Worm (Caenorhabditis elegans): ENCODE results near the gene cpg-23.

The cpg-23 gene

DNA sequence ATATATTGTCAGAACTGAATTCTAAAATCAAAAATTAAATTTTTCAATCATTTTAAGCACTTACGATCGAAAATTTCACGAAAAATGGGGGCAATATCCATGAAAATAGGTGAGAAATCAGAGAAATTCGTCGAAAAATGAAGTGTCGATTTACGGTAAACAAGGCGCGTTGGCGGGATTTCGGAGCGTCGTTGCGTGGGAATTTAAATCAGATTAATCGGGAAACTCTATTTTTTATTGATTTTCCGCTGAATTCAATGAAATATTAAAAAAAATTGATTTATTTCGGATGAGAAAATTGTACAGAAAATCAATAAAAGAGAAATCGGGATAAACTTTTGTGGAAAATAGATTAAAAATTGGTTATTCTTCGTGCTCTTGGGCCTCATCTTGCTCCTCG is 21.3 kb upstream of the cpg-23 start, which contains the start of gene Y39B6A.13:
Gene Y39B6A.13, minus strand, starts transcription at position 166 of the 400 bp plus-strand sequence.
- no peak for TF ChIP-seq hmg-4 (GFP tag; optimal IDR thresholded peaks at IDR 0.05)
- TF ChIP-seq sea-1 (GFP tag; conservative IDR thresholded peaks at IDR 0.05) = no peak
- no peak for TF ChIP-seq hnd-1 (tag; optimal IDR thresholded peaks at IDR 0.05)
- TF ChIP-seq ama-1 (optimal IDR thresholded peaks at IDR 0.05) = no peak

DNA sequence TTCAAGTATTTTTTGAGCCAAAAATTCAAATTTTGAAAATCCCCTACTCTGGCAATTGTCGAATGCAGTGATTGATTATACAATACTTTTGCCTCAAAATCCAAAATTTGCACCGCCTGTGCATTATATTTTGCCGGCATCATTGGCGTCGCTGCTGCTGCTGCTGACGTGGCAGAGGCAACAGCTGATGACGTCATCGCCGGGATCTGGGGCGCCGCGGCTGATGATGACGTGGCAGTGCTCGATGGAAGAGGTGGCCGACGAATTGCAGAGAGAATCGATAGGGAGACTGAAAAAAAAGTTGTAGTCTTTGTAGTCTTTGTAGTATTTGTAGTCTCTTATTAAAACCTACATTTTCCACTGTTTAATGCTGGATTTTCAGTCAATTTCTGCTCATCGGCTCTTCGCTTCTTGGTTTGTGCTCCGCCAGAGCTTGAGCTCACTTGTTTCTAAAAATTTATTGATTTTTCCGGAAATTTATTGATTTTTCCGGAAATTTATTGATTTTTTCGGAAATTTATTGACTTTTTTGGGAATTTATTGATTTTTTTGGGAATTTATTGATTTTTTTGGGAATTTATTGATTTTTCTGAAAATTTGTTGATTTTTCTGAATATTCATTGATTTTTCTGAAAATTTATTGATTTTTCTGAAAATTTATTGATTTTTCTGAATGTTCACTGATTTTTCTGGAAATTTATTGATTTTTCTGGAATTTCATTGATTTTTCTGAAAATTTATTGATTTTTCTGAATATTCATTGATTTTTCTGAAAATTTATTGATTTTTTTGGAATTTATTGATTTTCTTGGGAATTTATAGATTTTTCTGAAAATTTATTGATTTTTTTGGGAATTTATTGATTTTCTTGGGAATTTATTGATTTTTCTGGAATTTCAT is 19.6 kb upstream of the cpg-23 start:
- TF ChIP-seq ceh-36 (tag; optimal IDR thresholded peaks at IDR 0.05) = no peak
- TF ChIP-seq B0310.2 (tag; optimal IDR thresholded peaks at IDR 0.05) = no peak
- no peak for TF ChIP-seq ama-1 (optimal IDR thresholded peaks at IDR 0.05)
- no peak for TF ChIP-seq ceh-13 (GFP tag; optimal IDR thresholded peaks at IDR 0.05)
- no peak for TF ChIP-seq hmg-4 (GFP tag; optimal IDR thresholded peaks at IDR 0.05)

DNA sequence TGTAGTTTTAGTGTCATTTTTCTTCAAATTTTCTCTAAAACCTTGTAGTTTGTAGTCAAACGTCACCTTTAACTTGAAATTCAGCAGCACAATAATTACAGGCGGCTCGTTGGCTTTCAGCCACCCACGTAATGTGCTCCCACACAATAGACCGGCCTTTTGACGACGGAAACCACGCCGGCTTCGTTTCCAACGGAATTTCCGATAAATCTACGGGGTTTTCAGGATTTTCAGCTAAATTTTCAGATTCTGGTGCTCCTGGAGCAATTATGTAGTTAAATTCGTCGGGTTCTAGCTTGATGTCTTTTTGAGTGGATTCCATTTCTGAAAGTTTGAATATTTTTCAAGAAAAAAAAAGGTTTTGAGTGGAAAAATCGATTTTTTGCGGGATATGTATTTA is 16.0 kb upstream of the cpg-23 start, which contains the start of gene bed-1:
Gene bed-1, minus strand, starts transcription at position 337 of the 400 bp plus-strand sequence.
- TF ChIP-seq scrt-1 (GFP tag; IDR thresholded peaks at IDR 0.05) (no peak), ceh-36 (tag; optimal IDR thresholded peaks at IDR 0.05) (no peak), ama-1 (optimal IDR thresholded peaks at IDR 0.05) (no peak), F13C5.2 (tag; optimal IDR thresholded peaks at IDR 0.05) (no peak), pes-1 (GFP tag; IDR thresholded peaks at IDR 0.05) (no peak), tbx-37 (GFP tag; conservative IDR thresholded peaks at IDR 0.05) (no peak), aly-1 (tag; optimal IDR thresholded peaks at IDR 0.05) (no peak)

DNA sequence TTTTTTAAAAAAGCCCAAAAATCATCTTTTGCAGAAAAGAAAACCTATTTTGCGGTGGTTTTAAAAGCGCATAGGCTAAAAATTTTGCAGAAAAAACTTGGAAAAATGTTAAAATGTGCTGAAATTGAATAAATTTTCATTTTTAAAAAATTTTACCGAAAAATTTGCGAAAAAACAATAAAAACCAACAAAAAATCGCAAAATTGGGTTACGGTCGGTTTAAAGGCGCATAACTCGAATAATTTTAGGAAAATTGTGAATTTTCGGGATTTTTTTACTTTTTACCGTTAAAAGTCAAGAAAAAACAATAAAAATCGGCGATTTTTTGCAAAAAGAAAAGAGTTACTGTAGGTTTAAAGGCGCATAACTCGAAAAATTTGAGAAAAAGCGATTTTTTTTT is 15.3 kb upstream of the cpg-23 start:
- TF ChIP-seq sea-1 (GFP tag; conservative IDR thresholded peaks at IDR 0.05) = no peak
- TF ChIP-seq tbx-11 (GFP tag; IDR thresholded peaks at IDR 0.05) = no peak
- no peak for TF ChIP-seq ets-7 (tag; optimal IDR thresholded peaks at IDR 0.05)
- no peak for TF ChIP-seq F13C5.2 (tag; optimal IDR thresholded peaks at IDR 0.05)

- TF ChIP-seq aly-1 (tag; optimal IDR thresholded peaks at IDR 0.05) = peak; percentile 36
- TF ChIP-seq hmg-4 (GFP tag; optimal IDR thresholded peaks at IDR 0.05) = peak; percentile 85
- TF ChIP-seq F13C5.2 (tag; optimal IDR thresholded peaks at IDR 0.05) = peak; percentile 79
- TF ChIP-seq hnd-1 (tag; optimal IDR thresholded peaks at IDR 0.05) = peak; percentile 57
- TF ChIP-seq tbx-11 (GFP tag; IDR thresholded peaks at IDR 0.05) = peak; percentile 84
- TF ChIP-seq B0310.2 (tag; optimal IDR thresholded peaks at IDR 0.05) = peak; percentile 85
- peak; percentile 89 for TF ChIP-seq scrt-1 (GFP tag; IDR thresholded peaks at IDR 0.05)
- no peak for TF ChIP-seq ets-7 (tag; optimal IDR thresholded peaks at IDR 0.05)
- peak; percentile 81 for TF ChIP-seq ceh-36 (tag; optimal IDR thresholded peaks at IDR 0.05)
- TF ChIP-seq ama-1 (optimal IDR thresholded peaks at IDR 0.05) = no peak
- peak; percentile 92 for TF ChIP-seq flt-1 (GFP tag; IDR thresholded peaks at IDR 0.05)
- TF ChIP-seq tra-4 (tag; optimal IDR thresholded peaks at IDR 0.05) = peak; percentile 47
- TF ChIP-seq pes-1 (GFP tag; IDR thresholded peaks at IDR 0.05) = peak; percentile 92
- peak; percentile 72 for TF ChIP-seq ceh-13 (GFP tag; optimal IDR thresholded peaks at IDR 0.05)
- TF ChIP-seq hmbx-1 (tag; optimal IDR thresholded peaks at IDR 0.05) = peak; percentile 57
- peak; percentile 92 for TF ChIP-seq sea-1 (GFP tag; conservative IDR thresholded peaks at IDR 0.05)
- peak; percentile 90 for TF ChIP-seq tbx-37 (GFP tag; conservative IDR thresholded peaks at IDR 0.05)
Observed at ce11 chrV:19125812-19126211, 14.8 kb upstream of the cpg-23 start.

ce11 chrV:19127225-19127624 is 13.4 kb upstream of the cpg-23 start, which contains the start of gene dyf-17:
dyf-17 (plus strand) TSS chrV:19127525.
- TF ChIP-seq ets-7 (tag; optimal IDR thresholded peaks at IDR 0.05) (no peak), scrt-1 (GFP tag; IDR thresholded peaks at IDR 0.05) (no peak), F13C5.2 (tag; optimal IDR thresholded peaks at IDR 0.05) (no peak), sea-1 (GFP tag; conservative IDR thresholded peaks at IDR 0.05) (no peak), hnd-1 (tag; optimal IDR thresholded peaks at IDR 0.05) (no peak), flt-1 (GFP tag; IDR thresholded peaks at IDR 0.05) (no peak), pes-1 (GFP tag; IDR thresholded peaks at IDR 0.05) (no peak)

ce11 chrV:19129497-19130212 is 10.9 kb upstream of the cpg-23 start:
- no peak for TF ChIP-seq tra-4 (tag; optimal IDR thresholded peaks at IDR 0.05)
- no peak for TF ChIP-seq ceh-13 (GFP tag; optimal IDR thresholded peaks at IDR 0.05)
- no peak for TF ChIP-seq ama-1 (optimal IDR thresholded peaks at IDR 0.05)
- TF ChIP-seq flt-1 (GFP tag; IDR thresholded peaks at IDR 0.05) = no peak
- no peak for TF ChIP-seq hnd-1 (tag; optimal IDR thresholded peaks at IDR 0.05)

DNA sequence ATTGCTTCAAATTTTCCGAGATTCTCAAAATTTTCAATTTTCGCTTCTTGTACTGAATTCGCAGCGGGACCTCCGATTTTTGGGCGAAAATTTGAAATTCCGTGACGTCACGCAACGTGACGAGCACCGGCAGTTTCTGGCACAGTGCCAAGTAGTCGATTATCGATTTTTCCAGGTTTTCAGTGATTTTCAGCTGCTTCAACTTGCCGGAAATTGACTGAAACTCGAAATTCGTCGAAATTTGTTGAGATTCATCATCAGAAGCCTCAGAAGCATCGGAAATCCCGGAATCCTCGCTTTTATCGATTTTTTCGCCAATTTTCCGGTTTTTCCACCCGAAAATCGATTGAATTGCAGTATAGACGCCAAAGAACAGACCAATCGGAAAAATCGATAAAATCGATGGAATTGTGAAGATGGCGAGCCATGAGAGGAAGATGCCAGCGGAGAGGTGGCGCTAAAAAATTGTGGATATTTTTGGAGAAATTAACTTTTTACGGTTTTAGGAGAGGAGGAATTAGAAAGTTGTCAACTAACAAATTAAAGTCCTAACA is 8.7 kb upstream of the cpg-23 start:
- no peak for TF ChIP-seq tbx-37 (GFP tag; conservative IDR thresholded peaks at IDR 0.05)
- no peak for TF ChIP-seq ama-1 (optimal IDR thresholded peaks at IDR 0.05)
- TF ChIP-seq hmg-4 (GFP tag; optimal IDR thresholded peaks at IDR 0.05) = no peak
- no peak for TF ChIP-seq tra-4 (tag; optimal IDR thresholded peaks at IDR 0.05)
- no peak for TF ChIP-seq tbx-11 (GFP tag; IDR thresholded peaks at IDR 0.05)
- TF ChIP-seq flt-1 (GFP tag; IDR thresholded peaks at IDR 0.05) = no peak
- TF ChIP-seq pes-1 (GFP tag; IDR thresholded peaks at IDR 0.05) = no peak
- TF ChIP-seq ets-7 (tag; optimal IDR thresholded peaks at IDR 0.05) = no peak
- no peak for TF ChIP-seq ceh-13 (GFP tag; optimal IDR thresholded peaks at IDR 0.05)
- no peak for TF ChIP-seq B0310.2 (tag; optimal IDR thresholded peaks at IDR 0.05)
- TF ChIP-seq scrt-1 (GFP tag; IDR thresholded peaks at IDR 0.05) = no peak
- no peak for TF ChIP-seq hmbx-1 (tag; optimal IDR thresholded peaks at IDR 0.05)
- TF ChIP-seq F13C5.2 (tag; optimal IDR thresholded peaks at IDR 0.05) = no peak
